Fruit fly (Drosophila melanogaster) whole organism: ENCODE results near the gene CG31286.
A peak's percentile ranks its signal among the peaks of the same experiment; 100 is the strongest.

Experiments
- CG8478 ChIP-seq: fragments of >200 bp; optimal IDR thresholded peaks from 2 replicates; lab custom pipeline; 2018; ENCODE audit warnings: inconsistent platforms
- Dll ChIP-seq: fragments of >200 bp; optimal IDR thresholded peaks from 2 replicates; lab custom pipeline; 2017
- EcR ChIP-seq, 2 experiments: fragments of >200 bp; optimal IDR thresholded peaks; 2 replicates each; lab custom pipeline; 2017; ENCODE audit warnings: missing biosample characterization in 2 of 2, missing genetic modification characterization in 2 of 2, missing genetic modification reagents in 2 of 2
- pan ChIP-seq: fragments of >200 bp; optimal IDR thresholded peaks from 2 replicates; lab custom pipeline; 2017
- psq ChIP-seq: fragments of >200 bp; optimal IDR thresholded peaks from 2 replicates; lab custom pipeline; 2017
- usp ChIP-seq: fragments of >200 bp; optimal IDR thresholded peaks from 2 replicates; lab custom pipeline; 2017; ENCODE audit warnings: missing biosample characterization, missing genetic modification characterization, mixed read lengths

The CG31286 gene

DNA sequence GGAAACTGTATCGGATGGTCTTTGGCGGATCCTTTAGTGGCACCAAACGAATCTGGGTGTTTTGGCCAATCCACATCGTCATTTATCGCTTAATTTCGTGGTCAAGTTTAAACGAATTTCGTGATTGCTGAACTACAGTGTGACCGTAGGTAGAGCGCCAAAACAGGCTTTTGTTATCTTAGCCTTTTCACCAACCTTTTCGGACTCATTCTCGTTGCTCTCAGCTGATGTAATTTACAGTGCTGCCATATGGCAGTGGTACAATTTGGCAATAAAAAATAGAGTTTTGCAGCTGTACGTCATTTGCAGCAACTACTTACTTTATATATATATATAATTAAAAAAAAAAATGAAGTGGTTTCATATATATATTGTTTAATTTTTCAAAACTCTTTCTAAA lies 18.9 kb downstream of the CG31286 start, which contains the start of gene agt:
Gene agt (minus strand): TSS at position 160 of the 400 bp plus-strand sequence.
- TF ChIP-seq Dll (lab: Kevin White, UChicago) (no peak), usp (GFP tag; lab: Kevin White, UChicago) (no peak), EcR (GFP tag; optimal IDR thresholded peaks at IDR 0.05; lab: Kevin White, UChicago) (no peak), pan (no peak), psq (no peak), CG8478 (lab: Kevin White, UChicago) (no peak)

DNA sequence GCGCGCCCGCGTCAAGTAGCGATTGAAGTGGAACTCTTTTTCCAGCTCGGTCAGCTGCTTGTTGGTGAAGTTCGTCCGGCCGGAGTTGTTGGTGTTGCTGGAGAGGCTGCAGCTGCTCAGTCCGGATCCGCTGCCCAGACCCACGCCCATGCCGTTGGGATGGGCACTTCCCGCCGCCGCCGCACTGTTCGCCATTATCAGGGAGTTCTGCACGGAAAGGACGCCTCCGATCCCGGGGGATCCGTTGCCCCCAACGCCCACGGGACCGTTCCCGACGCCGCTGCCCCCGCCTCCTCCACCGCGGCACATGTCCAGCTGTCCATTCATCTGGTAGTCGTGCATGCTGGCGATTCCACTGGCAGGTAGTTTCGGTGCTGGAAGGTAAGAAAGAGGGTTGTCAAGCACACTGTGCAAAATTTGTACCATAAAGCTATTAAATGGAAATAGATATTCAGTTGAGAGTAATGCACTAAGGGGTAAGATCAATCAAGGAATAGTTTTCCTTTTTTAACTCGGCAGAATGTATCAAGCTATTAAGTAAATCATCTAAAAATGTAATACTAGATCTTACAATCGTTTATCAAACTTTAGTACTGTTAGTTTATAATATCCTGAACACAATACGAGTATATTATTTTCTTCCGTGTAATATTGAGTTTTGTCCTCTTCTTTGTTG lies 21.7 kb downstream of the CG31286 start:
- no peak for TF ChIP-seq EcR (GFP tag; optimal IDR thresholded peaks at IDR 0.05; lab: Kevin White, UChicago)
- no peak for TF ChIP-seq pan
- no peak for TF ChIP-seq Dll (lab: Kevin White, UChicago)
- no peak for TF ChIP-seq psq
- no peak for TF ChIP-seq CG8478 (lab: Kevin White, UChicago)
- no peak for TF ChIP-seq usp (GFP tag; lab: Kevin White, UChicago)

dm6 chr3R:6663289-6663666 lies 22.2 kb downstream of the CG31286 start:
- TF ChIP-seq CG8478 (lab: Kevin White, UChicago) (no peak), pan (no peak), Dll (lab: Kevin White, UChicago) (no peak), EcR (GFP tag; optimal IDR thresholded peaks at IDR 0.05; lab: Kevin White, UChicago) (no peak), usp (GFP tag; lab: Kevin White, UChicago) (no peak), psq (no peak)

dm6 chr3R:6664371-6665116 lies 23.5 kb downstream of the CG31286 start:
- TF ChIP-seq Dll (lab: Kevin White, UChicago): no peak
- no peak for TF ChIP-seq usp (GFP tag; lab: Kevin White, UChicago)
- no peak for TF ChIP-seq pan
- TF ChIP-seq psq: no peak

- TF ChIP-seq pan: no peak
- TF ChIP-seq psq: no peak
- TF ChIP-seq Dll (lab: Kevin White, UChicago): no peak
- no peak for TF ChIP-seq usp (GFP tag; lab: Kevin White, UChicago)
- TF ChIP-seq EcR (GFP tag; optimal IDR thresholded peaks at IDR 0.05; lab: Kevin White, UChicago): no peak
- TF ChIP-seq CG8478 (lab: Kevin White, UChicago): no peak
Observed at dm6 chr3R:6665117-6665654, 24.2 kb downstream of the CG31286 start.

DNA sequence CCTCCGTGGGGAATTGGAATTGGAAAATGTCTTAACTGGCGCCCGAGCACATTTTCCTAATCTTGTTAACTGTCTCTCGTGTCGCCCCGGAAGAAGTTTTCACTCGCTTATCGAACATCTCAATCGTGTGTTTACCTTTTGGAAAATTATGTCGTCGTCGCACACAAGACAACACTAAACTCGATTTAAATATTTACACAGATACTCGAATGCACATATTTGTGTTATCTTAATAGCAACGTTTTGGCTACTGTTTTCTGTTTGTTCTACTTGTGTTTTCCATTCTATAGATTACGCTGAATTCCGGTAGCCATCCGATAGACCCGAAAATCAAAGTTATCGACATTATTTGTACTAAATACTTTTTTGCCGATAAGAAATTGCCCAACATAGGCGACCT lies 26.2 kb downstream of the CG31286 start:
- no peak for TF ChIP-seq EcR (GFP tag; optimal IDR thresholded peaks at IDR 0.05; lab: Kevin White, UChicago)
- no peak for TF ChIP-seq CG8478 (lab: Kevin White, UChicago)
- no peak for TF ChIP-seq psq
- TF ChIP-seq Dll (lab: Kevin White, UChicago): no peak
- TF ChIP-seq pan: no peak
- TF ChIP-seq usp (GFP tag; lab: Kevin White, UChicago): no peak

DNA sequence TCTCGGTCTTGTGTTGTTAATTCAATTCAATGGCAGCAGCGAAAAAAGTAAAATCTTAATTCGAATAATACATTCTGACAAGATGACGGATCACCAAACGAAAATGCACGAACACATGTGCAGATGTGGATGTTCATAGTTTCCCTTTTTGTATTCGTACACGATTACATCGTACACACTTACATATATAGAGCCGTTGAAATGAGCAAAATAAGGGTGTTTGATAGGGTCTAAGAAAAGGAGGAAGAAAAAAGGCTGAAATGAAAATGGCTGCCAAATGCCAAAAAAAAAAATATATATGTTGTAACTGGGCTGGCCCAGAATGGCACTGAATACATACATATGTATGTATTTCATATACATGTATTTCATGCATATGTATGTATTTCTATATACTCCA lies 27.2 kb downstream of the CG31286 start:
- no peak for TF ChIP-seq CG8478 (lab: Kevin White, UChicago)
- no peak for TF ChIP-seq usp (GFP tag; lab: Kevin White, UChicago)
- no peak for TF ChIP-seq EcR (GFP tag; optimal IDR thresholded peaks at IDR 0.05; lab: Kevin White, UChicago)
- no peak for TF ChIP-seq psq
- TF ChIP-seq pan: no peak
- no peak for TF ChIP-seq Dll (lab: Kevin White, UChicago)

DNA sequence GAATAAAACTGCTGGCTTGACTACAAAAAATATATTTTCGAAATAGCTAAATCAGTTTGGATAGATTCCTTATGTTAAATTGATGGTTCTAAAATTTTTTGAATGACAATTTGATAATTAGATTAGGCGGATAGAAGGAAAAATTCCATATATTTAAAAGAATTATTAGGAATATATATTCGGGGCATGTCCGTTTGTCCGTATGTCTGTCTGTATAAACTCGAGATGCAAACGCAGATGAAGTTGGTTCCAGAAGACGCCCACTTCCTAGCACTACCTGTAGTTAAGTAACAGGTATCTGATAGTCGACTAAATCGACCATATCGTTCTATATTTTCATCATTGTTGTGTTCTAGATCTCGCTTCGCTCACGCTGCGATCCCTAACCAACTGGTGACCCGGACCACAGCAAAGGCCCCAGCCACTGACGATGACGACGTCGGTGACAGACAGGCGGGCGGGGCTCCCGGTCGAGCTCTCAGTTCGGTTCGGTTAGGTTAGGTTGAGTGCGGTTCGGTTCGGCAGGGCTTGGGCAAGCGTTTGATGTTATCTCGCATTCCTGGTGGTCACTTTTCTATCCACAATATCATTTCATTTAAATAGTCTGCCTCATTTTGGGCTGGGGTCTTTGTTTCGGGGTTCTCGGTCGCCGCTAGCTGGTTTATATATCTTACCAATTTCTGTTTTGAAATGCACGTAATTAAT lies 31.4 kb downstream of the CG31286 start:
- TF ChIP-seq Dll (lab: Kevin White, UChicago) (no peak), CG8478 (lab: Kevin White, UChicago) (no peak), psq (no peak), usp (GFP tag; lab: Kevin White, UChicago) (no peak), pan (no peak), EcR (GFP tag; optimal IDR thresholded peaks at IDR 0.05; lab: Kevin White, UChicago) (no peak)

dm6 chr3R:6674548-6674947 lies 33.5 kb downstream of the CG31286 start:
- no peak for TF ChIP-seq Dll (lab: Kevin White, UChicago)

DNA sequence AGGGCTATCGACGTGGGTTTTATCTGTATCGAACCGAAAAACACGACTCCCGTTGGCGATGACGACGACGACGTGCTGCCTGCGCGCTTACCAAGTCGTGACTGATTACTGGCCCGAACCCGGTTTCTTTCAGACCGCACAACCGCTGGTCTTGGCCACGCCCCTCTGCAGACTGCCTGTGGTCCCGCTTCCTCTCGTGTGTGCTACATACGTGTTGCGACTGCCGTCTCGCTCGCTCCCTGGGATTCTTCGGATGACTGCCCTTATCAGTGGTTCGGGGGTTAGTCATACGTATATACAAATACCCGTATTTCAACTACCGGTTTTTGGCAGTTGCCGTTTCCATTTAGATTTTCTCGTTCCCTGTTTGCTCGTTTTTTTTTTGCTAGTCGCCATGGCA lies 37.4 kb downstream of the CG31286 start, which contains the start of gene lab:
Gene lab (minus strand): TSS at position 111 of the 400 bp plus-strand sequence.
- no peak for TF ChIP-seq pan
- TF ChIP-seq EcR (GFP tag; optimal IDR thresholded peaks at IDR 0.05; lab: Kevin White, UChicago): peak in 1 of 2 experiments; percentile 16
- no peak for TF ChIP-seq usp (GFP tag; lab: Kevin White, UChicago)
- no peak for TF ChIP-seq psq
- peak; percentile 89 for TF ChIP-seq CG8478 (lab: Kevin White, UChicago)
- no peak for TF ChIP-seq Dll (lab: Kevin White, UChicago)

DNA sequence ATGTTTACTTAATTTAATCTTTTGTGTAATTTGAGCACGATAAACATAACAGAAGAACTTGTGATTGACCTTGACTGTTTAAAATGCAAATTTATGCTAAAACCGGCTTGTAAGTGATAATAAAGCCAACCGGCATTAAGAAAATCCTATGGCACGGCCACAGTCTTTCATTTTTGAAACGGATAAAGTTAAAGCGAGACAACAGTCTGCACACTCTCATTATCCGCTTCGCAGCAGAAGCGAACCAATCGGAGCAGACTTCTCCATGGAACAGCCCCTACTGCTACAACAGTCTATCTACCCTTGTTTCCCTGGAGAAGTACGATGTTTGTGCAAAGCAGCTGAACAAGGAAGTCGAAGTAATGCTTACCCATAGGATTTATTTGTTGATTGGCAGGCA lies 42.1 kb downstream of the CG31286 start:
- TF ChIP-seq pan: no peak
- TF ChIP-seq CG8478 (lab: Kevin White, UChicago): no peak
- no peak for TF ChIP-seq Dll (lab: Kevin White, UChicago)
- TF ChIP-seq EcR (GFP tag; optimal IDR thresholded peaks at IDR 0.05; lab: Kevin White, UChicago): no peak
- TF ChIP-seq usp (GFP tag; lab: Kevin White, UChicago): no peak
- no peak for TF ChIP-seq psq
